Fruit fly (Drosophila melanogaster): ENCODE data around the gene ND-39.

DNA sequence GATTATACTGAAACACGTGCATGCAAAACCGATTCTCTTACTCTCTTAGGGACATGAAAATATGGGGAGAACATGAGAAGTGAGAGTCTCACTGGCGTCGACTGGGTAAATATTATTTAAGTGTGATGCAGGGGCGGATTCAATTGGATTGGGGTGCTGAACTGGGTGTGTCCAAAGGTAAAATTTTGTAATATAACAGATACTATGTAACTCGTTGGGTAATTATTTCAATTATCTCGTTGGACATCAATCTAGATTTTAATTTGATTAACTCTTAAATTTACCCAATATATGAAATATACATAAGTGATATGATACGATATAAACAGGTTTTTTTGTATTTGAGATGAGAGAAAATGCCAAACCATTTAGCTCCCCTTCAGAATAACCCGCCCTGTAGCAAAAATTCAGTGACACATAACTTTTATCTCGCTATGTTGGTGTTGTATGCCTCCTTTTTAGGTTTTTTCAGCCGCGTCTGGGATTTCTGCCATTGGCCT lies 16.3 kb downstream of the ND-39 start:
- TF ChIP-seq pdm3 (GFP tag; optimal IDR thresholded peaks at IDR 0.05) = peak; percentile 93
- peak; percentile 92 for TF ChIP-seq OdsH (GFP tag; optimal IDR thresholded peaks at IDR 0.05)
- TF ChIP-seq CG6854 (GFP tag; optimal IDR thresholded peaks at IDR 0.05) = peak; percentile 80
- TF ChIP-seq Hr39 (GFP tag; optimal IDR thresholded peaks at IDR 0.05) = peak; percentile 92
- TF ChIP-seq cyc (GFP tag; optimal IDR thresholded peaks at IDR 0.05) = peak; percentile 92
- TF ChIP-seq CG6276 (GFP tag; optimal IDR thresholded peaks at IDR 0.05) = peak; percentile 83
- peak; percentile 88 for TF ChIP-seq CG8319 (GFP tag; optimal IDR thresholded peaks at IDR 0.05)
- TF ChIP-seq CG16779 (tag; optimal IDR thresholded peaks at IDR 0.05) = peak; percentile 81
